Fruit fly (Drosophila melanogaster): ENCODE data around the gene Sgs7.

Gene Sgs7

dm6 chr3L:11555662-11556460 is 46.2 kb downstream of the Sgs7 start (continued):
- TF ChIP-seq CG8765 (GFP tag; IDR thresholded peaks at IDR 0.05) (no peak), CG13123 (GFP tag; optimal IDR thresholded peaks at IDR 0.05) (peak; percentile 27), lilli (GFP tag; optimal IDR thresholded peaks at IDR 0.05) (peak; percentile 44), HHEX (GFP tag; optimal IDR thresholded peaks at IDR 0.05) (peak; percentile 64), corto (GFP tag; optimal IDR thresholded peaks at IDR 0.05) (no peak), fu2 (GFP tag; optimal IDR thresholded peaks at IDR 0.05) (peak; percentile 5), CG42726 (GFP tag; IDR thresholded peaks at IDR 0.05; ENCODE audit: partially characterized antibody) (no peak), eyg (GFP tag; optimal IDR thresholded peaks at IDR 0.05) (no peak), Myb (GFP tag; optimal IDR thresholded peaks at IDR 0.05) (no peak), Eip74EF (GFP tag; optimal IDR thresholded peaks at IDR 0.05) (peak in 1 of 2 experiments; percentile 87), CG17568 (GFP tag; optimal IDR thresholded peaks at IDR 0.05) (peak; percentile 49), CG13424 (tag; optimal IDR thresholded peaks at IDR 0.05) (peak; percentile 84), CG12236 (GFP tag; optimal IDR thresholded peaks at IDR 0.05) (peak; percentile 26), E2f2 (GFP tag; IDR thresholded peaks at IDR 0.05) (peak; percentile 36; the same call in 1 of the 2 replicates), CG9609 (GFP tag; optimal IDR thresholded peaks at IDR 0.05) (no peak), tap (tag; optimal IDR thresholded peaks at IDR 0.05) (peak; percentile 60), CG4360 (GFP tag; IDR thresholded peaks at IDR 0.05) (peak; percentile 92), wor (GFP tag; IDR thresholded peaks at IDR 0.05) (peak; percentile 33; the same call in 1 of the 2 replicates), psq (GFP tag; optimal IDR thresholded peaks at IDR 0.05) (peak; percentile 43), CG16813 (GFP tag; IDR thresholded peaks at IDR 0.05; ENCODE audit: partially characterized antibody) (no peak), dan (GFP tag; IDR thresholded peaks at IDR 0.05) (no peak), sim (GFP tag; IDR thresholded peaks at IDR 0.05) (no peak), Six4 (GFP tag; optimal IDR thresholded peaks at IDR 0.05) (peak; percentile 65), CG13775 (GFP tag; optimal IDR thresholded peaks at IDR 0.05) (peak; percentile 34), sens-2 (GFP tag; IDR thresholded peaks at IDR 0.05) (no peak), hth (optimal IDR thresholded peaks at IDR 0.05) (no peak), Meics (GFP tag; optimal IDR thresholded peaks at IDR 0.05) (peak; percentile 79), Rfx (GFP tag; IDR thresholded peaks at IDR 0.05) (peak; percentile 46; the same call in 1 of the 2 replicates), pb (GFP tag; optimal IDR thresholded peaks at IDR 0.05) (no peak), CkIIα-i1 (GFP tag; IDR thresholded peaks at IDR 0.05) (no peak), Hr3 (GFP tag; optimal IDR thresholded peaks at IDR 0.05) (peak; percentile 67), zen (tag; optimal IDR thresholded peaks at IDR 0.05) (peak; percentile 57), Lhr (GFP tag; optimal IDR thresholded peaks at IDR 0.05) (peak; percentile 32), CG30403 (GFP tag; optimal IDR thresholded peaks at IDR 0.05) (peak; percentile 76), CG11093 (GFP tag; IDR thresholded peaks at IDR 0.05) (0 out of 3 replicates have a peak, but pooled peaks have one; percentile 40), CG10366 (GFP tag; IDR thresholded peaks at IDR 0.05) (no peak; the same call in 1 of the 2 replicates), tna (GFP tag; IDR thresholded peaks at IDR 0.05; ENCODE audit: partially characterized antibody) (no peak), ERR (GFP tag; optimal IDR thresholded peaks at IDR 0.05) (peak; percentile 24), CG14050 (GFP tag; IDR thresholded peaks at IDR 0.05) (0 out of 3 replicates have a peak, but pooled peaks have one; percentile 29), CG43689 (GFP tag; IDR thresholded peaks at IDR 0.05) (no peak), B-H2 (GFP tag; optimal IDR thresholded peaks at IDR 0.05) (peak; percentile 27), Tbp (GFP tag; optimal IDR thresholded peaks at IDR 0.05) (no peak), Ravus (GFP tag; IDR thresholded peaks at IDR 0.05) (no peak), HLH54F (GFP tag; optimal IDR thresholded peaks at IDR 0.05) (no peak), CG32767 (GFP tag; IDR thresholded peaks at IDR 0.05) (peak; percentile 25; the same call in 1 of the 2 replicates), exex (tag; optimal IDR thresholded peaks at IDR 0.05) (peak; percentile 21), Ssrp (tag; optimal IDR thresholded peaks at IDR 0.05) (peak; percentile 75), Gsc (GFP tag; IDR thresholded peaks at IDR 0.05) (no peak), CG5180 (GFP tag; optimal IDR thresholded peaks at IDR 0.05) (peak; percentile 48), CG3281 (GFP tag; optimal IDR thresholded peaks at IDR 0.05) (peak; percentile 69)
